Worm (Caenorhabditis elegans): ENCODE measurements around the gene irld-3.

DNA sequence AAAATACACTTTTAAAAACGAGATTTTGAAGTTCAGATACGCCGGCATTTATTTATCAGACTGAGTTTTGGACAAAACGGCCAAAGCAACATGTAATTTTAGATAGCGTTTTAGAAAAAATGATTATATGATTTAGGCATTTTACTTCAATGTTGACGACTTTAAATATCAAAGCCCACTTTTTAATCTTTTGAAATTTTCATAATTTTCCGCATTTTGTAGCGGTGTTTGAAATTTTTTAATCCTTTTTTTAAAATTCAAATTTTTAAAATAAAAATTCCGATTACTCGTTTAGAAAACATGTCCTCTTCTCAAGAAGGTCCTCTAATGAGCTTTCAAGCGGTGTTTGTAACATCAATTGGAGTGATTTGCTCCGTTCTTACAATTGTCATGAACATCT lies 31.4 kb upstream of the irld-3 start, which contains the start of gene srbc-6:
- no peak for TF ChIP-seq B0310.2 (tag; optimal IDR thresholded peaks at IDR 0.05)
- TF ChIP-seq hmbx-1 (tag; optimal IDR thresholded peaks at IDR 0.05) = no peak
